Fruit fly (Drosophila melanogaster): ENCODE data around the gene CG1309.

The CG1309 gene

dm6 chr3L:4259102-4259558, at the start of gene CG1309, which contains the start of gene CG15011:
Gene CG1309 (plus strand): TSS chr3L:4259430.
Gene CG15011 (minus strand): TSS chr3L:4259152.
- peak; percentile 87 for TF ChIP-seq noc (tag; optimal IDR thresholded peaks at IDR 0.05)

DNA sequence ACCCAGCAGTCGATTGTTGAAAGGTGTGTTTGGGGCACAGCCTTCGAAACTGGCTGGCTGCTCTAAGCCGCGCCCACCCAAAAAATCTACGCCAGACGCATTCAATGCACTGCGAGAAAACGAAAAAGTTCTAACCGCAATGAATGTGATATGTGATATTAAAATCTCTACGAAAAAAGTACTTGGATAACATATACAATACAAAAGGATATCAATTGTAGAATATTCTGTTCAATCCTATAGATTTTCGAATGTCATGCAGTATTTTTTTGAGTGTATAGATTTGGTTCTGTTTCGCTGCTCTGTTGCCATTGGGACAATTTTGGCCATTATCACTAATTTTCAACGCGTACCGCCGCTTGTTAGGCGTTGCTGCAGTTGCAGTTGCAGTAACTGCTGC, 49.5 kb upstream of the CG1309 start:
- no peak for TF ChIP-seq noc (tag; optimal IDR thresholded peaks at IDR 0.05)

- TF ChIP-seq noc (tag; optimal IDR thresholded peaks at IDR 0.05), result no peak
Measured at dm6 chr3L:4211440-4211839, 47.8 kb upstream of the CG1309 start, which contains the start of gene Cpr64Ab. Gene Cpr64Ab (minus strand): TSS chr3L:4211540.

dm6 chr3L:4212815-4213214, 46.4 kb upstream of the CG1309 start, which contains the start of gene Cpr64Ac:
Gene Cpr64Ac (minus strand): TSS chr3L:4212915.
- no peak for TF ChIP-seq noc (tag; optimal IDR thresholded peaks at IDR 0.05)

dm6 chr3L:4215079-4215478, 44.2 kb upstream of the CG1309 start, which contains the start of gene Cpr64Ad:
Gene Cpr64Ad (plus strand): TSS chr3L:4215379.
- TF ChIP-seq noc (tag; optimal IDR thresholded peaks at IDR 0.05), result no peak

DNA sequence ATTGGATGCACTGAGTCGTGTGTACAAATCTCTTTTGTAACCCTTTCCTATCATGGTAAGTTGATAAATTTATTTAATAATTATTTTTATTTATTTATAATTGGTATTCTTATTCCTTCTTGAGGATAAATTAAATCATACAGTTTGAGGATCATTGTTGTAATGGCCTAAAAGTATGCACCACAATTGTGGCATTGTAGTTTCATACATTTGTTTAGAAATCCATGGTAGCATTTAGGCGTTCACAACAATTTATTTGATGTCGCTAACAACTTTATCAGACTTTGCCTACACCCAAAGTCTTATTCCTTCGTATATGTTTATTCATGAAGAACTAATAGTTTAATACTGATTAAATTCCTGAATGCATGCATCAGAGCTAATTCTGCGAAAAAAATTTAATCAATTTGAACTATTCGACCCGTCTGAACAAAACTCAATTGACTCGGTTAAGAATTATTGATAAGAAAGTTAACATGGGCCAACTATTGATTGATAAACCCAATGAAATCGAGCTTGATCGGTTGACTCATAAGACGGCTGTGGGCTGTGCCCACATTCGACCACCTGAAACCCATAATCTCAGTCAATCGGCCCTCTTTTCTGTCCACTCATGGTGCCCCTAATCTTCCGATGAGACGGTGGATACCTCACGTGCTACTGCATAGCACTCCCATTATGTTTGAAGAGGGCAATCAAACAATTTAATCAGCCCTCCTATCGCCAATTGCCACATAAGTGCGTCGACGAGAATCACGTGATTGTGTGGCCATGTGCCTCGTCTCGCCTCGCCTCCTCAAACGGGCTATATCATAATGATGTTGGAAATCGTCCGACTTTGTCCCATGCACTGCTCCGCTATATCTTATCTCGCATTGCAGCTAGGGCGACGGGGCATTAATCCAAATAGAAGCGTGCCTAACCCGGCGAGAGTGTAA, 39.7 kb upstream of the CG1309 start:
- no peak for TF ChIP-seq noc (tag; optimal IDR thresholded peaks at IDR 0.05)

DNA sequence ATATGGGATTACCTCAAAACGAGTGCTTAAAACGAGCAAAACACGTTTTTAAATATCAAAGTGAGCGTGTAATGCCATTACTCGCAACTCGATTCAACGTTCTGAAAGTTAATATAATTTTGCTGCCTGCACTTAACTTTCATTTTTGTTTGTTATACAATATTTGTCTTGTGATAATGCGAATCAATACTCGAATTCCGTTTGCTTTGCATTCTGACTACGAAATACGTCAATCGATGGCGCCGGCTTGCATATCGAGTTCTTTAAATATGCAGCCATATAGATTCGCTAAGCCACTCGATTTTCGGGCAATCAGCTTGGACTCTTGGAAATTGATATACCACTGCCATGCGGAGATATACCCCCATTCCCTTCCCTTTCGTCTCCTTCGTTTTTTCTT, 38.6 kb upstream of the CG1309 start:
- TF ChIP-seq noc (tag; optimal IDR thresholded peaks at IDR 0.05), result no peak

DNA sequence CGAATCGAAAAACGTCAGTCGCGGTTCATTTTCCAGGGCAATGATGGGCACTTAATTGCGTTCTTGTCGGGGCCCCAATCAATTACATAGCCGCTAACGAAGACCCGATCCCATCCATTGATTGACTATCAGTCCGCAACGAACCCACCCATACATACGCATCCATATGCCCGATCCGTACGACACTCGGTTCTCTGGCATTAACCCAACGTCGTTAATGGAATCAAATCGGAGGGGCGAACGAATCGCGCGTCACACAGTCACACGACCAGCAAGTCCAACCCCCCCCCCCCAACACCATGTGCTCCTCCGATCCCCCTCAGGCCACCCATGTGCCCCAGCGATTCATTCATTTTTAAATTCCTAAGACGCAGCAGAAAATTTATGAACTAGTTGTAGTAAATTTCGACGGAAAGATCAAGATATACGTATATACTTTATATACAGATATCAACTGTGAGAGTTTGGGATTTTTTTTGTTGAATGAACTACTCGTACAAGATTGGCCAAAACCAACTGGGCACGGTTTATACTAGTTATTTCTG, 37.9 kb upstream of the CG1309 start:
- TF ChIP-seq noc (tag; optimal IDR thresholded peaks at IDR 0.05), result peak; percentile 74

DNA sequence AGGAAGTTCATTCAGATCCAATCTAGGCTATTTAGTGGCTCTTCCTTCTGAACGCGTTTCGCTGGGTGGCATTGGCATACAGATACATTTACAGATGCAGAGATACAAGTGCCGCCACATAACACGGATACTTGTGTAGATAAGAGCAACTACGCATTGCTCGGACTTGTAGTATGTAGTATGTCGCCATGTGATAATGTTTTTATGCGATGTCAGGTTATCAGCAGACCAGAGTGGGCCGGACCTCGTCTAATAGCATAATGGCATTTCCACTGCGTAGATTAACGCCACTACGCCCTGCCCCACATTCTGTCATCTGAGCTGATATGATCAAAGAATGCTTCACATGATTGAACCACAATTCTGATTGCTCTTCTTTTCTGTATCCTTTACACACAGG, 37.4 kb upstream of the CG1309 start:
- peak; percentile 41 for TF ChIP-seq noc (tag; optimal IDR thresholded peaks at IDR 0.05)

dm6 chr3L:4225647-4226470, 33.4 kb upstream of the CG1309 start:
- TF ChIP-seq noc (tag; optimal IDR thresholded peaks at IDR 0.05), result peak; percentile 7

DNA sequence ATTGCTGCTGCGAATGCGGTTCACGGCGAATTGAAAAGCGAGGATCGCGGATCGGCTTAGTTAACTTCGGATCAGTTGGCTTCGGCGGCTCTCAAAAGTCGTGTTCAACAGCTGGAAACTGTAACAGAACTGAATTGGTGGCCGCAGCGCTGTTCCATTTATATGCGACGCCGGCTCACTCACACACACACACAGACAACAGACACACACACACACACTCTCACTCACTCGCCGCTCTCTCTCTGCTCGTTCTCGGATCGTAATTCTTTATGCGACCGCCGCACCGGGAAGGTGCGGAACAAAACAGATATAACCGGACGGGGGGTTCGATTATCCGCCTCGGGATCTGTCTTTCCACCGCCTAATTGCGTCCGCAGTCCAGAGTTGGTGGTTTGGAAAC, 32.1 kb upstream of the CG1309 start, which contains the start of gene CG46460:
CG46460 (minus strand) TSS at position 139 of the 400 bp plus-strand sequence.
- TF ChIP-seq noc (tag; optimal IDR thresholded peaks at IDR 0.05), result no peak

DNA sequence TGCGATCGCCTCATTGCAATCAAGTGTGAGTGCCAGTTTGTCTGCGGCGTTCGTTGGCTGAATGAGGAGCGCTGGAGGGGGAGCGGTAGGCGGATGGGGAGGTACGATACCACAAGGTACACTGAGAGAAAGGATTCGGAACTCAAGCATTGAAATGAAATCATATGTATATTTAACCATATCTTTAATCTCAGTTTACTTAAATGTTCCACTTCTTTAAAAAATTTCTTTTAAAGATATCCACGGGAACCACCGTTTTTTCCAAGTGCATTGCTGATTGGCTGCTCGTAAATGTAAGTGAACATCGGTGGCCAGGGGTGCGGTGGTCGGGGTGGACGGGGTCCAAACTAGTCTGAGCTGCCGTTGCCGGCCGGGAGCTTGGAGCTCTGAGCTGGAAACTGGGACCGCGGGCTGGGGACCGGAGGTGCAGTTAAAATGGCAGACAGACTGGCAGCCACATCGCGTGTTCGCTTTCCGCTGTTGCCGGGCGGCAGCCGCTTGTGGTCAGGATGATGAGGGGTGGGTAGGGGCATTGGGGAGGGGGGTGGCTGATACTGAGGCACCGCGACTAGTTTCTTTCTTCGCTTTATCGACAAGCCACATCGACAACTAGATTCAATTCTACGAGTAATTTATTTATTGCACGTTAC, 30.9 kb upstream of the CG1309 start:
- TF ChIP-seq noc (tag; optimal IDR thresholded peaks at IDR 0.05), result no peak

DNA sequence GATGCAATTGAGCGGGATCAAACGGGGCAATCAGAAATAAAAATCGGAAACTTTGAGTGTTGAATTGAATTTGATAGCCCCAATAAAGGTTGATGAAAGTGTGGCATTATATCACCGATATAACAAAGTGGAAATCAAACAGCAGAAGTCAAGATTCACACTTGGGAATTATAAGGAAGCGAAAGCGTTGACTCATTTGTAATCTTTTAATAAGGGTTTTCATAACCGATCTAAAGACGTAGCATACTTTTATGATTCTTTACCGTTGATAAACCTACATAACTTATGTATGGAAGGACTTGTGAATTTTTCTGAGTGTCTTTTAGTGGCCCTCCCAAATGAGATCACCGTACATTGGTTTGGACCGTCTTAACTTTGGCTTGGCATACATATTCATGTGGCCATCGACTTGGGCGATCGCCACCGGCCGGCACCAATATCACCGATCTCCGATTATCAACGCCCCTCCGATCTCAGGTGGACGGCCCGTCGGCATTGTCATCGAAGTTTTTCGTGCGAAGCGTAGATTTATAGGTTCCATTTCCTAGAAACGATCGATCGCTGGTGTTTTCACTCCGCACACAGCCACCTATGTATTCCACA, 29.8 kb upstream of the CG1309 start:
- no peak for TF ChIP-seq noc (tag; optimal IDR thresholded peaks at IDR 0.05)

- no peak for TF ChIP-seq noc (tag; optimal IDR thresholded peaks at IDR 0.05)
Measured at dm6 chr3L:4230357-4230901, 28.8 kb upstream of the CG1309 start.

All from whole organism, larva.